Worm (Caenorhabditis elegans): Measurements from ENCODE around the gene soap-1.

soap-1 gene

ce11 chrV:7197036-7197435 lies 17.7 kb downstream of the soap-1 start:
- TF ChIP-seq unc-62 (GFP tag; optimal IDR thresholded peaks at IDR 0.05) = no peak
- TF ChIP-seq ham-2 (GFP tag; optimal IDR thresholded peaks at IDR 0.05) = no peak
- no peak for TF ChIP-seq elt-1 (tag; optimal IDR thresholded peaks at IDR 0.05; ENCODE audit: borderline replicate concordance, insufficient read depth)
- no peak for TF ChIP-seq nhr-237 (tag; optimal IDR thresholded peaks at IDR 0.05)
- no peak for TF ChIP-seq mls-2 (tag; optimal IDR thresholded peaks at IDR 0.05)

ce11 chrV:7196498-7196966 lies 18.2 kb downstream of the soap-1 start, which contains the start of gene F09G2.2:
F09G2.2 (plus strand) TSS chrV:7196916.
- peak; percentile 30 for TF ChIP-seq nhr-2 (tag; optimal IDR thresholded peaks at IDR 0.05)
- peak; percentile 79 for TF ChIP-seq unc-120 (tag; optimal IDR thresholded peaks at IDR 0.05; ENCODE audit: poor library complexity, severe bottlenecking)
- no peak for TF ChIP-seq blmp-1 (tag; optimal IDR thresholded peaks at IDR 0.05)
- no peak for TF ChIP-seq snpc-4 (tag; optimal IDR thresholded peaks at IDR 0.05)
- no peak for TF ChIP-seq ham-2 (GFP tag; optimal IDR thresholded peaks at IDR 0.05)
- TF ChIP-seq unc-39 (tag; optimal IDR thresholded peaks at IDR 0.05) = peak; percentile 29
- peak; percentile 46 for TF ChIP-seq ceh-83 (GFP tag; optimal IDR thresholded peaks at IDR 0.05)
- peak; percentile 93 for TF ChIP-seq ceh-39 (tag; optimal IDR thresholded peaks at IDR 0.05)
- TF ChIP-seq nhr-237 (tag; optimal IDR thresholded peaks at IDR 0.05) = peak; percentile 87
- TF ChIP-seq M03D4.4 (tag; optimal IDR thresholded peaks at IDR 0.05) = peak; percentile 20
- TF ChIP-seq ceh-43 (GFP tag; optimal IDR thresholded peaks at IDR 0.05) = no peak
- TF ChIP-seq drap-1 (GFP tag; optimal IDR thresholded peaks at IDR 0.05) = peak; percentile 24
- TF ChIP-seq elt-1 (tag; optimal IDR thresholded peaks at IDR 0.05; ENCODE audit: borderline replicate concordance, insufficient read depth) = peak; percentile 38
- TF ChIP-seq ztf-11 (tag; optimal IDR thresholded peaks at IDR 0.05) = peak; percentile 63
- TF ChIP-seq pha-4 (tag; optimal IDR thresholded peaks at IDR 0.05) = peak; percentile 96
- peak; percentile 28 for TF ChIP-seq cnd-1 (tag; optimal IDR thresholded peaks at IDR 0.05)
- TF ChIP-seq mls-2 (tag; optimal IDR thresholded peaks at IDR 0.05) = peak; percentile 21
- no peak for TF ChIP-seq hlh-1 (tag; optimal IDR thresholded peaks at IDR 0.05)
- TF ChIP-seq lsy-2 (tag; optimal IDR thresholded peaks at IDR 0.05) = peak; percentile 73
- peak; percentile 97 for TF ChIP-seq lin-13 (tag; optimal IDR thresholded peaks at IDR 0.05)
- TF ChIP-seq mep-1 (tag; optimal IDR thresholded peaks at IDR 0.05) = peak; percentile 95
- TF ChIP-seq ces-1 (GFP tag; optimal IDR thresholded peaks at IDR 0.05) = peak; percentile 76

- TF ChIP-seq unc-39 (tag; optimal IDR thresholded peaks at IDR 0.05) = no peak
- no peak for TF ChIP-seq mls-2 (tag; optimal IDR thresholded peaks at IDR 0.05)
Observed at ce11 chrV:7196037-7196436, 18.7 kb downstream of the soap-1 start, which contains the start of gene attf-2. attf-2 (minus strand) TSS chrV:7196137.

DNA sequence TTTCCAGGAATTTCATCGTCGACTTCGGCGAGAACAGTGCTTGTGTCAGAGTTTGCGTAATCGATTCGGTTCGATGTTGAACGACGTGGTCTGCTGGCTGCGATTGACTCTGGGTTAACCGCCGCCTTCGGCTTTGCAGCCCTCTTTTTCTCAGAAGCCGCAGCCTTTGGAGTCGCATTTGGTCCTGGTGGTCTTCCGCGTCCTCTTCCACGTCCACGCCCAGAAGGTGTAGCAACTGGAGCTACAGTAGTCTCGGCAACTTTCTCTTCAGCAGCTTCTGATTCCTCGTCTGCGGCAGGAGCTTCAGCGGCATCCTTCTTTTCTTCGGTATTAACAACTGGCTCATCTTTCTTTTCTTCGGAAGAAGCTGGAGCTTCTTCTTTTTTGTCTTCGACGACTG lies 19.9 kb downstream of the soap-1 start:
- TF ChIP-seq bed-3 (GFP tag; optimal IDR thresholded peaks at IDR 0.05) (no peak), sem-2 (GFP tag; optimal IDR thresholded peaks at IDR 0.05) (no peak), hlh-1 (tag; optimal IDR thresholded peaks at IDR 0.05) (no peak), flh-1 (GFP tag; optimal IDR thresholded peaks at IDR 0.05) (no peak), unc-39 (tag; optimal IDR thresholded peaks at IDR 0.05) (no peak), mep-1 (tag; optimal IDR thresholded peaks at IDR 0.05) (no peak), lin-13 (tag; optimal IDR thresholded peaks at IDR 0.05) (no peak), elt-3 (tag; optimal IDR thresholded peaks at IDR 0.05) (no peak), ham-2 (GFP tag; optimal IDR thresholded peaks at IDR 0.05) (no peak), ceh-43 (GFP tag; optimal IDR thresholded peaks at IDR 0.05) (no peak), zip-8 (tag; optimal IDR thresholded peaks at IDR 0.05) (no peak)

ce11 chrV:7193562-7193961 lies 21.1 kb downstream of the soap-1 start, which contains the start of gene F09G2.8:
F09G2.8 (minus strand) TSS chrV:7193662.
- no peak for TF ChIP-seq zip-8 (tag; optimal IDR thresholded peaks at IDR 0.05)
- no peak for TF ChIP-seq blmp-1 (tag; optimal IDR thresholded peaks at IDR 0.05)
- no peak for TF ChIP-seq lin-32 (GFP tag; optimal IDR thresholded peaks at IDR 0.05)
- TF ChIP-seq unc-120 (tag; optimal IDR thresholded peaks at IDR 0.05; ENCODE audit: poor library complexity, severe bottlenecking) = no peak
- no peak for TF ChIP-seq tbx-8 (GFP tag; optimal IDR thresholded peaks at IDR 0.05)
- TF ChIP-seq hlh-1 (tag; optimal IDR thresholded peaks at IDR 0.05) = no peak
- TF ChIP-seq cnd-1 (tag; optimal IDR thresholded peaks at IDR 0.05) = no peak
- TF ChIP-seq bed-3 (GFP tag; optimal IDR thresholded peaks at IDR 0.05) = no peak
- no peak for TF ChIP-seq snpc-4 (tag; optimal IDR thresholded peaks at IDR 0.05)
- TF ChIP-seq nhr-12 (tag; optimal IDR thresholded peaks at IDR 0.05) = no peak
- no peak for TF ChIP-seq M03D4.4 (tag; optimal IDR thresholded peaks at IDR 0.05)
- TF ChIP-seq sem-2 (GFP tag; optimal IDR thresholded peaks at IDR 0.05) = no peak
- no peak for TF ChIP-seq unc-62 (GFP tag; optimal IDR thresholded peaks at IDR 0.05)
- TF ChIP-seq ceh-39 (tag; optimal IDR thresholded peaks at IDR 0.05) = no peak
- TF ChIP-seq ztf-11 (tag; optimal IDR thresholded peaks at IDR 0.05) = no peak
- TF ChIP-seq nhr-2 (tag; optimal IDR thresholded peaks at IDR 0.05) = no peak
- TF ChIP-seq elt-3 (tag; optimal IDR thresholded peaks at IDR 0.05) = no peak
- TF ChIP-seq ham-2 (GFP tag; optimal IDR thresholded peaks at IDR 0.05) = no peak
- TF ChIP-seq ceh-43 (GFP tag; optimal IDR thresholded peaks at IDR 0.05) = no peak
- TF ChIP-seq mls-2 (tag; optimal IDR thresholded peaks at IDR 0.05) = no peak
